Fruit fly (Drosophila melanogaster): ENCODE measurements around the gene CG13895.
A peak's percentile ranks its signal among the peaks of the same experiment; 100 is the strongest.

CG13895 gene

DNA sequence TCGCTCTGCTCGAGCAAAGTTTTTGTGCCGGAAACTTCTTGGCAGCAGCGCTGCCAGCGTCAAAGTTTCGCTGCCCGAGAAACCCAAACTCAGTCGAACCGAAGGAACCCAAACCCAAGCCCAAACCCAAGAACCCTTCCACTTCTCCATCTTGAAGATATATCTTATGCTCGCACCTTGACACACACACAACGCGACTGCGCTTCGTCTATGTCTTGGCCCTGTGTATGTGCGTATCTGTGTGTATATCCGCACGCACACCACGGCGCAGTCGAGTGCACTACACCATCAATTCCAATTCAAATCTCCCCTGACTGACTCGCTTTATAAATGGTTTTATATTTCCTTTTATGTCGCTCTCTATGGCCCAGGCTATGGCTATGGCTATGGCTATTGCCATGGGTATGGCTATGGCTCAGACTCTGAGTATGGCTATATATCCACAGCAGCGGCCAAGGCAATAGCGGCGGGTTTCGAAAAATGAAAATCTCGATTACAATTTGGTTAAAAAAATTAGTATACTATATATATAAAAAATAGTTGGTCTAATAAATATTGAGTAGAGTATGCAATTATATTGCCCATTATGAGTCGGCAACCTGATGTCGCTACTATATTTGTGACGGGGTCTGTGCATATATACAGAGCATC lies 11.5 kb downstream of the CG13895 start:
- peak; percentile 89 for TF ChIP-seq CG6792 (GFP tag; optimal IDR thresholded peaks at IDR 0.05)
- peak; percentile 90 for TF ChIP-seq CG6854 (GFP tag; optimal IDR thresholded peaks at IDR 0.05)
- peak; percentile 94 for TF ChIP-seq CG11294 (GFP tag; IDR thresholded peaks at IDR 0.05)
- TF ChIP-seq CG8632 (GFP tag; optimal IDR thresholded peaks at IDR 0.05), result peak; percentile 93
- peak; percentile 75 to 93 for TF ChIP-seq salr (GFP tag; optimal IDR thresholded peaks at IDR 0.05)
- TF ChIP-seq net (GFP tag; optimal IDR thresholded peaks at IDR 0.05), result peak; percentile 91
- TF ChIP-seq topi (GFP tag; optimal IDR thresholded peaks at IDR 0.05), result peak; percentile 83
- peak; percentile 92 for TF ChIP-seq Lpt (GFP tag; optimal IDR thresholded peaks at IDR 0.05)
- TF ChIP-seq spab (GFP tag; optimal IDR thresholded peaks at IDR 0.05), result peak; percentile 98
- TF ChIP-seq acj6 (GFP tag; optimal IDR thresholded peaks at IDR 0.05), result peak; percentile 94
- peak; percentile 88 for TF ChIP-seq CG7368 (GFP tag; optimal IDR thresholded peaks at IDR 0.05)
- TF ChIP-seq vri (GFP tag; optimal IDR thresholded peaks at IDR 0.05), result no peak
- peak; percentile 98 for TF ChIP-seq CG6163 (GFP tag; IDR thresholded peaks at IDR 0.05)
- peak; percentile 92 for TF ChIP-seq OdsH (GFP tag; optimal IDR thresholded peaks at IDR 0.05)
- TF ChIP-seq fd59A (GFP tag; optimal IDR thresholded peaks at IDR 0.05), result peak; percentile 96
- TF ChIP-seq Sox15 (GFP tag; optimal IDR thresholded peaks at IDR 0.05), result peak; percentile 83
- peak; percentile 81 for TF ChIP-seq dac (GFP tag; optimal IDR thresholded peaks at IDR 0.05)
- TF ChIP-seq Smox (GFP tag; optimal IDR thresholded peaks at IDR 0.05), result peak; percentile 71
- TF ChIP-seq CG10669 (GFP tag; optimal IDR thresholded peaks at IDR 0.05), result peak; percentile 97
- TF ChIP-seq dsx (GFP tag; optimal IDR thresholded peaks at IDR 0.05; ENCODE audit: poor library complexity, severe bottlenecking), result peak; percentile 96
- peak; percentile 93 for TF ChIP-seq CG6276 (GFP tag; optimal IDR thresholded peaks at IDR 0.05)
- TF ChIP-seq CG34406 (GFP tag; optimal IDR thresholded peaks at IDR 0.05), result peak; percentile 93
- peak; percentile 98 for TF ChIP-seq Eip78C (GFP tag)
- peak; percentile 78 for TF ChIP-seq fd85E (GFP tag; optimal IDR thresholded peaks at IDR 0.05)
- peak; percentile 88 for TF ChIP-seq CG11762 (GFP tag; optimal IDR thresholded peaks at IDR 0.05; ENCODE audit: insufficient read depth)
- peak; percentile 93 for TF ChIP-seq CG3919 (GFP tag; optimal IDR thresholded peaks at IDR 0.05)
- peak; percentile 86 for TF ChIP-seq pdm3 (GFP tag; optimal IDR thresholded peaks at IDR 0.05)
- TF ChIP-seq lz (GFP tag; optimal IDR thresholded peaks at IDR 0.05), result peak; percentile 80
- TF ChIP-seq Met (GFP tag; optimal IDR thresholded peaks at IDR 0.05), result no peak
- peak; percentile 69 for TF ChIP-seq Eip93F (GFP tag; optimal IDR thresholded peaks at IDR 0.05)
- TF ChIP-seq esn (GFP tag; optimal IDR thresholded peaks at IDR 0.05), result peak; percentile 85
- TF ChIP-seq CG9139 (GFP tag; optimal IDR thresholded peaks at IDR 0.05), result peak; percentile 97
- TF ChIP-seq Sox102F (GFP tag; optimal IDR thresholded peaks at IDR 0.05), result peak; percentile 72
- TF ChIP-seq Eip75B (GFP tag; optimal IDR thresholded peaks at IDR 0.05), result peak; percentile 89
- TF ChIP-seq CG4318 (GFP tag; optimal IDR thresholded peaks at IDR 0.05), result no peak
- TF ChIP-seq CG3032 (tag; optimal IDR thresholded peaks at IDR 0.05), result peak; percentile 98
- TF ChIP-seq Ets21C (GFP tag; optimal IDR thresholded peaks at IDR 0.05), result peak; percentile 42
- peak; percentile 87 for TF ChIP-seq svp (GFP tag)
- TF ChIP-seq CG1621 (tag; optimal IDR thresholded peaks at IDR 0.05), result peak; percentile 95
- peak; percentile 96 for TF ChIP-seq CG10631 (GFP tag; optimal IDR thresholded peaks at IDR 0.05)
- TF ChIP-seq Gug (GFP tag; IDR thresholded peaks at IDR 0.05), result peak; percentile 93
- peak; percentile 97 for TF ChIP-seq CG8119 (GFP tag; IDR thresholded peaks at IDR 0.05)
- TF ChIP-seq CG8319 (GFP tag; optimal IDR thresholded peaks at IDR 0.05), result peak; percentile 89
- peak; percentile 96 for TF ChIP-seq eg (GFP tag; IDR thresholded peaks at IDR 0.05)
- peak; percentile 96 for TF ChIP-seq CG15336 (GFP tag; IDR thresholded peaks at IDR 0.05)
- TF ChIP-seq CG11902 (GFP tag; optimal IDR thresholded peaks at IDR 0.05), result peak; percentile 89
- TF ChIP-seq cyc (GFP tag; optimal IDR thresholded peaks at IDR 0.05), result peak; percentile 72
- peak; percentile 95 for TF ChIP-seq CG32006 (GFP tag; optimal IDR thresholded peaks at IDR 0.05)
- TF ChIP-seq fkh (GFP tag; optimal IDR thresholded peaks at IDR 0.05), result peak; percentile 64
- TF ChIP-seq Hr39 (GFP tag; optimal IDR thresholded peaks at IDR 0.05), result peak; percentile 59
- TF ChIP-seq achi (GFP tag; optimal IDR thresholded peaks at IDR 0.05), result peak; percentile 95
